Fruit fly (Drosophila melanogaster): Measurements from ENCODE around the gene Fum1.

Fum1 gene

DNA sequence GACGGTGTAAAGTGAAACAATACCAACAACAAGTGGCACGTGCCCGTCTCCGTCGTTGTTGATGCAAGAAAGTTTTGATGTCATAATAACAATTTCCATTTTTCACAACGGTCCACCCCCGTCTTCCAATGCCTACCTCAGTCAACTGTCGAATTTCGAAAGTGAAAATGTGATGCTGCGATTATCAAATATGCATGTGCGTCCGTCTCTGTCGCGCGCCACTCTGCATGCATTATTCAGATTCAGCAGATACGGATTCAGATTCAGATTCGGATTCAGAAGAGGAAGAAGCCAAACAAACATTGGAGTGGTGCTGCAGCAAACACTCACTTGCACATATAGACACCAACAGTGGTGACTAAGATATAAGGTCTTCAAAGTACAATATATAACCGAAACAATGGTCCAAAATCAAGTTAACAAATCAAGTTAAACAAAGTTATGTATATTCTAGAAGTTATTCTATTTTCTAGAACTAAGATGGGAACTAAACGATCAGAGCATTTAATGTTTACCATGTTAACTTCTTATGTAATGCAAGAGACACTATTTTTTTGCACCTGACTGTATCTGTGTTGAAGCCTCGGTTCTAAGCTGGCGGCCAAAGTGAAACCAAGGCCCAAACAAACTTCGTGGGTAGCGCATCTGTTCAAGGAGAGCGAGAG is 35.5 kb upstream of the Fum1 start (continued):
- TF ChIP-seq net (GFP tag; optimal IDR thresholded peaks at IDR 0.05) (peak; percentile 30), CG31627 (GFP tag; optimal IDR thresholded peaks at IDR 0.05) (peak; percentile 32), CG16779 (tag; optimal IDR thresholded peaks at IDR 0.05) (no peak), Met (GFP tag; optimal IDR thresholded peaks at IDR 0.05) (peak; percentile 61), CG10669 (GFP tag; optimal IDR thresholded peaks at IDR 0.05) (peak; percentile 35), ss (GFP tag; optimal IDR thresholded peaks at IDR 0.05) (peak; percentile 29 to 32), fkh (GFP tag; optimal IDR thresholded peaks at IDR 0.05) (no peak), esn (GFP tag; optimal IDR thresholded peaks at IDR 0.05) (peak; percentile 66), Sox102F (GFP tag; optimal IDR thresholded peaks at IDR 0.05) (peak; percentile 56), CG6163 (GFP tag; IDR thresholded peaks at IDR 0.05) (peak; percentile 80), CG15336 (GFP tag; IDR thresholded peaks at IDR 0.05) (peak; percentile 81), OdsH (GFP tag; optimal IDR thresholded peaks at IDR 0.05) (peak; percentile 43), Ets21C (GFP tag; optimal IDR thresholded peaks at IDR 0.05) (peak; percentile 38), achi (GFP tag; optimal IDR thresholded peaks at IDR 0.05) (peak; percentile 58), Hr38 (GFP tag; optimal IDR thresholded peaks at IDR 0.05) (no peak)

DNA sequence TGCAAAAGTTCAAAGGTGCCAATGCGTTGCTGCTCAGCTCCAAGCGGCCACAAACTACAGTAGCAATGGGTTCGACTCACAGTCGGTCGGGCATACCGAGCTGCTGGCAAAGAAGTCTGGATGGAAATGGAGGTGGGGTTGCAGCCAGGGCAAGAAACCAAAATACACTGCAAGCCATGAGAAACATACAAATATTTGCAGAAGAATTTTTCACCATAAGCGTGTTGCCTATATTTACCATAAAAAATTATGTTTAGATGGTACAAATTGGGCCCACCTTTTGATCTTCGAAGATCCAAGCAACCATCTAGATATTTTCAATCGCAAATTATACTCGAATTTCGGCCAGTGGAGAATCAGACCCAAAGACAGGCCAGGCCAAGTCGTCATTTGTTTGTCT is 31.4 kb upstream of the Fum1 start:
- TF ChIP-seq CG6808 (GFP tag; optimal IDR thresholded peaks at IDR 0.05) (no peak), topi (GFP tag; optimal IDR thresholded peaks at IDR 0.05) (no peak), CG10631 (GFP tag; optimal IDR thresholded peaks at IDR 0.05) (peak; percentile 25), CG3032 (tag; optimal IDR thresholded peaks at IDR 0.05) (peak; percentile 10), vri (GFP tag; optimal IDR thresholded peaks at IDR 0.05) (no peak), CG8119 (GFP tag; IDR thresholded peaks at IDR 0.05) (peak; percentile 26; the same call in 1 of the 3 replicates), CG31627 (GFP tag; optimal IDR thresholded peaks at IDR 0.05) (peak; percentile 13), CG6163 (GFP tag; IDR thresholded peaks at IDR 0.05) (0 out of 3 replicates have a peak, but pooled peaks have one; percentile 28), Eip78C (GFP tag) (peak; percentile 73), ss (GFP tag; optimal IDR thresholded peaks at IDR 0.05) (peak in 1 of 2 experiments; percentile 21), CG15336 (GFP tag; IDR thresholded peaks at IDR 0.05) (peak; percentile 42; the same call in 1 of the 2 replicates), CG6792 (GFP tag; optimal IDR thresholded peaks at IDR 0.05) (peak; percentile 5), Eip75B (GFP tag; optimal IDR thresholded peaks at IDR 0.05) (no peak), CG11762 (GFP tag; optimal IDR thresholded peaks at IDR 0.05; ENCODE audit: insufficient read depth) (no peak), Hr4 (GFP tag; optimal IDR thresholded peaks at IDR 0.05) (peak; percentile 13), dsx (GFP tag; optimal IDR thresholded peaks at IDR 0.05; ENCODE audit: poor library complexity, severe bottlenecking) (peak; percentile 1), CG32006 (GFP tag; optimal IDR thresholded peaks at IDR 0.05) (peak; percentile 37), fd85E (GFP tag; optimal IDR thresholded peaks at IDR 0.05) (no peak), Sox14 (GFP tag; optimal IDR thresholded peaks at IDR 0.05) (peak; percentile 18), Smox (GFP tag; optimal IDR thresholded peaks at IDR 0.05) (peak; percentile 24), CG11294 (GFP tag; IDR thresholded peaks at IDR 0.05) (no peak), CG4318 (GFP tag; optimal IDR thresholded peaks at IDR 0.05) (no peak), Eip93F (GFP tag; optimal IDR thresholded peaks at IDR 0.05) (no peak), fkh (GFP tag; optimal IDR thresholded peaks at IDR 0.05) (no peak), fd59A (GFP tag; optimal IDR thresholded peaks at IDR 0.05) (no peak), svp (GFP tag) (peak; percentile 64), achi (GFP tag; optimal IDR thresholded peaks at IDR 0.05) (peak; percentile 31), Sox102F (GFP tag; optimal IDR thresholded peaks at IDR 0.05) (no peak), Gug (GFP tag; IDR thresholded peaks at IDR 0.05) (no peak), Sox15 (GFP tag; optimal IDR thresholded peaks at IDR 0.05) (no peak), pdm3 (GFP tag; optimal IDR thresholded peaks at IDR 0.05) (no peak), dac (GFP tag; optimal IDR thresholded peaks at IDR 0.05) (no peak), acj6 (GFP tag; optimal IDR thresholded peaks at IDR 0.05) (peak; percentile 26), OdsH (GFP tag; optimal IDR thresholded peaks at IDR 0.05) (peak; percentile 4), Ets96B (tag; optimal IDR thresholded peaks at IDR 0.05) (peak; percentile 3), Lpt (GFP tag; optimal IDR thresholded peaks at IDR 0.05) (peak; percentile 9), CG3919 (GFP tag; optimal IDR thresholded peaks at IDR 0.05) (peak; percentile 9), salr (GFP tag; optimal IDR thresholded peaks at IDR 0.05) (peak in 1 of 2 experiments; percentile 6), CG8632 (GFP tag; optimal IDR thresholded peaks at IDR 0.05) (no peak), spab (GFP tag; optimal IDR thresholded peaks at IDR 0.05) (no peak), CG1621 (tag; optimal IDR thresholded peaks at IDR 0.05) (no peak), CG16779 (tag; optimal IDR thresholded peaks at IDR 0.05) (no peak)
